Worm (Caenorhabditis elegans) whole organism, L2 larva: ENCODE data around the gene C44C1.6.

Experiments
- F13H6.1 ChIP-seq: sonication (generic microtip); optimal IDR thresholded peaks from 2 replicates; lab custom pipeline; 2016; ENCODE audit warnings: missing genetic modification characterization, missing compliant biosample characterization
- aly-2 ChIP-seq: fragments of 150-350 bp; optimal IDR thresholded peaks from 2 replicates; lab custom pipeline; 2014; ENCODE audit warnings: missing biosample characterization, missing genetic modification characterization
- ama-1 ChIP-seq: fragments of 150-350 bp; optimal IDR thresholded peaks from 2 replicates; lab custom pipeline; 2018; ENCODE audit warnings: inconsistent platforms
- dmd-4 ChIP-seq: sonication (generic microtip); optimal IDR thresholded peaks from 2 replicates; lab custom pipeline; 2017; ENCODE audit warnings: missing biosample characterization, missing genetic modification characterization
- elt-3 ChIP-seq: sonication (generic microtip); optimal IDR thresholded peaks from 2 replicates; lab custom pipeline; 2017; ENCODE audit warnings: missing biosample characterization, missing genetic modification characterization
- lin-39 ChIP-seq: fragments of 150-350 bp; optimal IDR thresholded peaks from 2 replicates; lab custom pipeline; 2014; ENCODE audit warnings: missing biosample characterization, missing genetic modification reagents, missing genetic modification characterization
- mbf-1 ChIP-seq: sonication (generic microtip); optimal IDR thresholded peaks from 2 replicates; lab custom pipeline; 2017; ENCODE audit warnings: missing biosample characterization, missing genetic modification characterization
- nhr-23 ChIP-seq: fragments of 150-350 bp; optimal IDR thresholded peaks from 2 replicates; lab custom pipeline; 2014; ENCODE audit warnings: missing biosample characterization, missing genetic modification reagents, missing genetic modification characterization
- nhr-237 ChIP-seq: fragments of 150-350 bp; optimal IDR thresholded peaks from 2 replicates; lab custom pipeline; 2014; ENCODE audit warnings: missing biosample characterization, missing genetic modification characterization
- nhr-6 ChIP-seq: fragments of 150-350 bp; optimal IDR thresholded peaks from 2 replicates; lab custom pipeline; 2014; ENCODE audit warnings: missing biosample characterization, missing genetic modification characterization
- snpc-4 ChIP-seq: fragments of 150-350 bp; optimal IDR thresholded peaks from 2 replicates; lab custom pipeline; 2014; ENCODE audit warnings: missing biosample characterization, missing genetic modification characterization
- unc-39 ChIP-seq: fragments of 150-350 bp; optimal IDR thresholded peaks from 2 replicates; lab custom pipeline; 2014; ENCODE audit warnings: missing biosample characterization, missing genetic modification characterization
- zag-1 ChIP-seq: fragments of 150-350 bp; optimal IDR thresholded peaks from 2 replicates; lab custom pipeline; 2014; ENCODE audit warnings: missing biosample characterization, missing genetic modification characterization

- TF ChIP-seq nhr-23 (tag; lab: Kevin White, UChicago) (no peak), F13H6.1 (no peak), mbf-1 (tag; lab: Kevin White, UChicago) (no peak), nhr-6 (tag; lab: Kevin White, UChicago) (no peak), elt-3 (tag; lab: Kevin White, UChicago) (no peak), zag-1 (no peak), unc-39 (tag; lab: Kevin White, UChicago) (no peak), ama-1 (lab: Kevin White, UChicago) (no peak), snpc-4 (no peak), nhr-237 (tag; lab: Kevin White, UChicago) (no peak), lin-39 (tag; lab: Kevin White, UChicago) (no peak), dmd-4 (tag; lab: Kevin White, UChicago) (no peak), aly-2 (tag; lab: Kevin White, UChicago) (no peak)
Observed at ce11 chrX:1004037-1004436, 34.0 kb upstream of the C44C1.6 start, which contains the start of gene cutl-21.
